Worm (Caenorhabditis elegans) whole organism, young adult: ENCODE measurements around the gene frh-1.

Source experiments
- B0035.1 ChIP-seq: sonication (generic microtip); optimal IDR thresholded peaks from 2 replicates; lab custom pipeline; 2016; ENCODE audit warnings: missing genetic modification characterization, mild to moderate bottlenecking, missing compliant biosample characterization, missing genotype, missing genetic modification reagents
- B0336.3 ChIP-seq: fragments of 200-800 bp; sonication (Bioruptor generic); IDR thresholded peaks from 2 replicates; pipeline ENCODE4 v1.3.6; 2022; ENCODE audit warnings: missing genetic modification characterization, missing compliant biosample characterization
- C17E4.6 ChIP-seq: fragments of 200-800 bp; sonication (Bioruptor generic); IDR thresholded peaks from 2 replicates; pipeline ENCODE4 v1.3.6; 2022; ENCODE audit warnings: missing genetic modification reagents, missing genetic modification characterization, missing compliant biosample characterization
- D2030.7 ChIP-seq: fragments of 200-800 bp; sonication (Bioruptor generic); IDR thresholded peaks from 2 replicates; pipeline ENCODE4 v1.3.6; 2022; ENCODE audit warnings: missing genetic modification reagents, missing genetic modification characterization, missing compliant biosample characterization
- F33H1.4 ChIP-seq: fragments of 200-800 bp; sonication (Bioruptor generic); IDR thresholded peaks from 2 replicates; pipeline ENCODE4 v1.3.6; 2022; ENCODE audit warnings: missing genetic modification reagents, missing genetic modification characterization, missing compliant biosample characterization
- F55B11.4 ChIP-seq: sonication (generic microtip); optimal IDR thresholded peaks from 2 replicates; lab custom pipeline; 2016; ENCODE audit warnings: missing compliant biosample characterization, missing genetic modification characterization, borderline replicate concordance; ENCODE audit not compliant: insufficient read depth
- ZK185.1 ChIP-seq: sonication (generic microtip); optimal IDR thresholded peaks from 2 replicates; lab custom pipeline; 2016; ENCODE audit warnings: mild to moderate bottlenecking, missing genetic modification characterization, missing compliant biosample characterization; ENCODE audit not compliant: poor library complexity, severe bottlenecking
- aptf-2 ChIP-seq: fragments of 200-800 bp; sonication (Bioruptor generic); conservative IDR thresholded peaks from 2 replicates; pipeline ENCODE4 v1.3.6; 2022; ENCODE audit warnings: missing genetic modification reagents, missing genetic modification characterization, missing compliant biosample characterization
- atf-7 ChIP-seq: sonication (generic microtip); optimal IDR thresholded peaks from 2 replicates; lab custom pipeline; 2017; ENCODE audit warnings: mild to moderate bottlenecking, missing genetic modification characterization, missing compliant biosample characterization
- attf-5 ChIP-seq: fragments of 200-800 bp; sonication (Bioruptor generic); optimal IDR thresholded peaks from 2 replicates; lab custom pipeline; 2018; ENCODE audit warnings: mild to moderate bottlenecking, missing genetic modification characterization, missing compliant biosample characterization
- cebp-1 ChIP-seq, 2 experiments: fragments of 200-800 bp in 1 of 2; sonication (Bioruptor generic) in 1 of 2; sonication (generic microtip) in 1 of 2; IDR thresholded peaks in 1 of 2; optimal IDR thresholded peaks in 1 of 2; 2 replicates each; pipeline versions ENCODE4 v1.3.6 to Lab custom; 2017 to 2022; ENCODE audit warnings: missing compliant biosample characterization in 2 of 2, missing genetic modification characterization in 2 of 2, mild to moderate bottlenecking in 1 of 2, missing genetic modification reagents in 1 of 2, moderate library complexity in 1 of 2
- ceh-100 ChIP-seq: fragments of 200-800 bp; sonication (Bioruptor generic); IDR thresholded peaks from 2 replicates; pipeline ENCODE4 v1.3.6; 2022; ENCODE audit warnings: missing genetic modification reagents, missing genetic modification characterization, missing compliant biosample characterization
- chd-7 ChIP-seq: sonication (generic microtip); optimal IDR thresholded peaks from 2 replicates; lab custom pipeline; 2016; ENCODE audit warnings: mild to moderate bottlenecking, missing genetic modification characterization, moderate library complexity, missing compliant biosample characterization
- dox-1 ChIP-seq: fragments of 200-800 bp; sonication (Bioruptor generic); IDR thresholded peaks from 2 replicates; pipeline ENCODE4 v1.3.6; 2022; ENCODE audit warnings: missing genetic modification reagents, missing genetic modification characterization, missing compliant biosample characterization
- egl-44 ChIP-seq: fragments of 200-800 bp; sonication (Bioruptor generic); IDR thresholded peaks from 2 replicates; pipeline ENCODE4 v1.3.6; 2022; ENCODE audit warnings: missing genetic modification reagents, missing genetic modification characterization, missing compliant biosample characterization
- ets-4 ChIP-seq: fragments of 200-800 bp; sonication (Bioruptor generic); optimal IDR thresholded peaks from 2 replicates; lab custom pipeline; 2018; ENCODE audit warnings: mild to moderate bottlenecking, missing genetic modification characterization, missing compliant biosample characterization
- hlh-12 ChIP-seq: sonication (generic microtip); optimal IDR thresholded peaks from 2 replicates; lab custom pipeline; 2016; ENCODE audit warnings: missing genetic modification characterization, missing compliant biosample characterization
- let-607 ChIP-seq, 2 experiments: fragments of 200-800 bp in 1 of 2; sonication (Bioruptor generic) in 1 of 2; sonication (generic microtip) in 1 of 2; optimal IDR thresholded peaks; 2 replicates each; lab custom pipeline; 2016 to 2018; ENCODE audit warnings: mild to moderate bottlenecking in 2 of 2, missing compliant biosample characterization in 2 of 2, missing genetic modification characterization in 2 of 2, moderate library complexity in 2 of 2, missing genotype in 1 of 2
- madf-8 ChIP-seq: fragments of 200-800 bp; sonication (Bioruptor generic); conservative IDR thresholded peaks from 2 replicates; pipeline ENCODE4 v1.3.6; 2022; ENCODE audit warnings: missing genetic modification reagents, missing genetic modification characterization, missing compliant biosample characterization
- mcd-1 ChIP-seq: fragments of 200-800 bp; sonication (Bioruptor generic); IDR thresholded peaks from 2 replicates; pipeline ENCODE4 v1.3.6; 2022; ENCODE audit warnings: missing genetic modification reagents, missing genetic modification characterization, missing compliant biosample characterization
- mel-28 ChIP-seq: sonication (generic microtip); optimal IDR thresholded peaks from 2 replicates; lab custom pipeline; 2016; ENCODE audit warnings: borderline replicate concordance, mild to moderate bottlenecking, missing genetic modification characterization, missing compliant biosample characterization
- mxl-1 ChIP-seq: sonication (generic microtip); optimal IDR thresholded peaks from 2 replicates; lab custom pipeline; 2016; ENCODE audit warnings: missing genetic modification characterization, missing compliant biosample characterization
- nfyb-1 ChIP-seq: fragments of 200-800 bp; sonication (Bioruptor generic); IDR thresholded peaks from 2 replicates; pipeline ENCODE4 v1.3.6; 2022; ENCODE audit warnings: missing genetic modification reagents, missing genetic modification characterization, missing compliant biosample characterization
- nhr-27 ChIP-seq: fragments of 200-800 bp; sonication (Bioruptor generic); optimal IDR thresholded peaks from 2 replicates; lab custom pipeline; 2018; ENCODE audit warnings: mild to moderate bottlenecking, missing genetic modification characterization, moderate library complexity, missing compliant biosample characterization
- nhr-80 ChIP-seq: sonication (generic microtip); optimal IDR thresholded peaks from 2 replicates; lab custom pipeline; 2016; ENCODE audit warnings: missing genetic modification characterization, missing compliant biosample characterization
- snpc-4 ChIP-seq, 5 experiments: fragments of 150-350 bp in 1 of 5; sonication (generic microtip) in 4 of 5; optimal IDR thresholded peaks; 2 replicates each; lab custom pipeline; 2014 to 2018; ENCODE audit warnings: missing genetic modification characterization in 5 of 5, missing biosample characterization in 3 of 5, antibody characterized with exemption in 2 of 5, mild to moderate bottlenecking in 2 of 5, missing compliant biosample characterization in 2 of 5, missing genotype in 2 of 5, moderate library complexity in 2 of 5, missing genetic modification reagents in 1 of 5
- tbp1 ChIP-seq: fragments of 200-800 bp; sonication (Bioruptor generic); optimal IDR thresholded peaks from 2 replicates; lab custom pipeline; 2018; ENCODE audit warnings: mild to moderate bottlenecking, missing genetic modification characterization, missing compliant biosample characterization
- tlf-1 ChIP-seq: fragments of 200-800 bp; sonication (Bioruptor generic); optimal IDR thresholded peaks from 2 replicates; lab custom pipeline; 2018; ENCODE audit warnings: mild to moderate bottlenecking, missing genetic modification characterization, missing compliant biosample characterization
- unc-62 ChIP-seq: fragments of 150-350 bp; optimal IDR thresholded peaks from 2 replicates; lab custom pipeline; 2014; ENCODE audit warnings: missing biosample characterization, missing genetic modification reagents, missing genetic modification characterization
- zfh-2 ChIP-seq: fragments of 200-800 bp; sonication (Bioruptor generic); conservative IDR thresholded peaks from 2 replicates; pipeline ENCODE4 v1.3.6; 2022; ENCODE audit warnings: missing genetic modification reagents, missing genetic modification characterization, missing compliant biosample characterization
- zim-3 ChIP-seq: sonication (generic microtip); optimal IDR thresholded peaks from 2 replicates; lab custom pipeline; 2017; ENCODE audit warnings: mild to moderate bottlenecking, missing genetic modification characterization, moderate library complexity, missing compliant biosample characterization
- ztf-22 ChIP-seq: fragments of 200-800 bp; sonication (Bioruptor generic); optimal IDR thresholded peaks from 2 replicates; lab custom pipeline; 2018; ENCODE audit warnings: mild to moderate bottlenecking, missing genetic modification characterization, moderate library complexity, missing compliant biosample characterization

Gene frh-1

DNA sequence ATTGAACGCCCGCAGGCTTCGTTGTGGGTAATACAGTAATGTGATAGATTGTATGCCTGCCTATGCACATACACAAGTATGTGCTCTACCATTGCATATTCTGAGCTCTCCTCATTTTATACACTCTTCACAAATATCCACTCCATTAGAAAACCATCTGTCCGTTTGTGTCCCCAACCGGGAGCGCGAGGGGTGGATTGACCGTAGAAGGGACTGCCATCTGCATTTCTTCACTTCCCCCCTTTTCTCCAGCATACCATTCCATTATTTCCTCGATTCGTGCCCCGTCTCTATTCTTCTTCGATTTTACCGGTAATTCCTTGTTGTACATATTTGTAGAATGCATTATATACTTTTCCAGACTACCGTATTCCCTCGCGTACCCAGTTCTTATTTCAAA, 15.9 kb downstream of the frh-1 start:
- 0 out of 2 replicates have a peak, but pooled peaks have one; percentile 6 for TF ChIP-seq dox-1 (GFP tag; lab: Robert Waterston, UW)
- TF ChIP-seq ztf-22 (GFP tag; lab: Kevin White, UChicago) = no peak
- TF ChIP-seq chd-7 = peak; percentile 12

DNA sequence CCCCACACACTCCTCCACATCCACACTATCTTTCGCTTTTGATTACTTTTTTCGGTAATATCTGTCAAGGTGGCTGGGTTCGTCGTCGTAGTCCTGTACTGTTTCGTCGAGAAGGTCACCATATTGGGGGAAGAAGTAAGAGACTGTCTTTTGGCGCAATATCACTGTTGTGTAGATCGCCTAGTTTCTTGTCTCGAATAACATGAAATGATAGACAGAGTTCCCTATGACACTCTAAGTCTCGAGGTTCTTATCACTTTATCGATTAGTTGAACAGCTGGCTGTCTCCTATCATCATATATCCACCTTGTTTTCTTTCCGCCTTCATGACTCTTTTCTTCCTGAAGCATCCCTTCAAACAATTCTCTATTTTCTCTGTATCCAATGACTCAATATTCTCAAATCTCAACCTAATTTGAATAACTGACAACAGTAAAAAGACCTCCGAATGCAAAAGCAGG, 16.8 kb downstream of the frh-1 start:
- 0 out of 2 replicates have a peak, but pooled peaks have one; percentile 19 for TF ChIP-seq aptf-2 (GFP tag; lab: Robert Waterston, UW)
- TF ChIP-seq nhr-27 (tag; lab: Kevin White, UChicago) = no peak
- TF ChIP-seq cebp-1 (GFP tag; IDR thresholded peaks at IDR 0.05; lab: Robert Waterston, UW) = no peak
- TF ChIP-seq cebp-1 (tag; optimal IDR thresholded peaks at IDR 0.05; lab: Kevin White, UChicago) = peak; percentile 7
- TF ChIP-seq, all 124 proteins: peak for 2

DNA sequence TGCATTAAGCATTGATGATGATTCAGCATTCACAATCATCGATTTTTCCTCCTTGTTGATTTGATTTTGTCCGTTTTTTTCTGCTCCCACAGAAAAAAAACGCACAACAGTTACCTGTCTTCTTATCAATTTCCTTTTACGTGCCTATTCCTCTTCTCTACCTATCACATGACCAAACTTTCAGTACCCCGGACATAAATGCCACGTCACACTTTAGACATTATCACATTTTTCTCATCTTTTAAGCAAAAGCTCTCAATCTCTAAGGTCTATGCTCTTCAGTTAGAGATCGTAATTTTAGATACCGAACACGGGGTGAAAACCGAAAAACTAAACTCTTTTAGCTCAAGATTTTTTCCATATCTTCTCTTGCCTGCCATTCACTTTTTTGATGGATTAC, 18.8 kb downstream of the frh-1 start:
- TF ChIP-seq F55B11.4 (tag; lab: Kevin White, UChicago) (no peak), atf-7 (peak; percentile 23), cebp-1 (GFP tag; IDR thresholded peaks at IDR 0.05; lab: Robert Waterston, UW) (no peak), cebp-1 (tag; optimal IDR thresholded peaks at IDR 0.05; lab: Kevin White, UChicago) (peak; percentile 33), mxl-1 (no peak), ceh-100 (GFP tag; lab: Robert Waterston, UW) (no peak), zim-3 (tag; lab: Kevin White, UChicago) (no peak), unc-62 (peak; percentile 58), mel-28 (tag; lab: Kevin White, UChicago) (no peak), chd-7 (peak; percentile 30), let-607 (tag; optimal IDR thresholded peaks at IDR 0.05; lab: Kevin White, UChicago) (peak; percentile 58 to 88), tbp1 (GFP tag; lab: Kevin White, UChicago) (peak; percentile 17), hlh-12 (no peak), F33H1.4 (no peak), ZK185.1 (tag; lab: Kevin White, UChicago) (no peak), zfh-2 (GFP tag; lab: Robert Waterston, UW) (no peak), ets-4 (GFP tag; lab: Kevin White, UChicago) (peak; percentile 22), nfyb-1 (0 out of 2 replicates have a peak, but pooled peaks have one; percentile 8), snpc-4 (GFP tag; optimal IDR thresholded peaks at IDR 0.05; lab: Kevin White, UChicago) (no peak), snpc-4 (tag; optimal IDR thresholded peaks at IDR 0.05; lab: Kevin White, UChicago) (no peak), C17E4.6 (GFP tag; lab: Robert Waterston, UW) (no peak), mcd-1 (no peak), madf-8 (GFP tag; lab: Robert Waterston, UW) (no peak), attf-5 (GFP tag; lab: Kevin White, UChicago) (peak; percentile 19), egl-44 (GFP tag; lab: Robert Waterston, UW) (peak; percentile 70; the same call in 1 of the 2 replicates), D2030.7 (GFP tag; lab: Robert Waterston, UW) (no peak), tlf-1 (GFP tag; lab: Kevin White, UChicago) (peak; percentile 0), nhr-80 (tag; lab: Kevin White, UChicago) (peak; percentile 79)

DNA sequence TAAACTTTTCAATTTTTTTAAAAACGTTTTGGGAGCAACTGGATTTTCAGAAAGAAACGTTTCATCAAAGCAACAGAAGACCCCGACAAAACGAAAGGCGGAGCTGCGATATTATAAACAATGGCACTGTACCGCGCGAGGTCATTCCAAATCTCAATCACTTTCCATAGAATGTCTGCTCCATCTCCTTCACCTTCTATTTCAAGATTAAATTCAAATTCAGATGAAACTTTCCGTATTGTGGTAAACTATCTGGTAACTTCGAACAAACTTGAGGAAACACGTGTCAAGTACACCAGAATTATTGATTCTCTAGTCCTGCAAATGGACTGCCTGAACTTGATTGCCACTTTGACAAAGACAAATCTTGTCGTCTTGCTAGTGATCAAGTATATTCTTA, 23.6 kb downstream of the frh-1 start, which contains the start of gene F28B12.6:
TSS of gene F28B12.6 (plus strand) at position 49 of the 400 bp plus-strand sequence.
- TF ChIP-seq cebp-1 (GFP tag; IDR thresholded peaks at IDR 0.05; lab: Robert Waterston, UW) (no peak), cebp-1 (tag; optimal IDR thresholded peaks at IDR 0.05; lab: Kevin White, UChicago) (peak; percentile 24), B0035.1 (no peak), B0336.3 (peak; percentile 61; the same call in 1 of the 2 replicates), nfyb-1 (peak; percentile 52; the same call in 1 of the 2 replicates)
- TF ChIP-seq, all 124 proteins: peak for 3
